Worm (Caenorhabditis elegans) whole organism, early embryonic: Measurements from ENCODE around the gene fars-2.
"Not testable (repeated sequence)": the region's sequence is repeated elsewhere in the genome, so short reads cannot be mapped to it uniquely, and the experiment has no call there.

Experiments
- B0310.2 ChIP-seq: sonication (generic microtip); optimal IDR thresholded peaks from 2 replicates; lab custom pipeline; 2016; ENCODE audit warnings: mild to moderate bottlenecking, missing genetic modification characterization, missing compliant biosample characterization
- F13C5.2 ChIP-seq: sonication (generic microtip); optimal IDR thresholded peaks from 2 replicates; lab custom pipeline; 2017; ENCODE audit warnings: mild to moderate bottlenecking, missing genetic modification characterization, inconsistent platforms, missing compliant biosample characterization
- aly-1 ChIP-seq: sonication (generic microtip); optimal IDR thresholded peaks from 2 replicates; lab custom pipeline; 2016; ENCODE audit warnings: missing genetic modification characterization, missing compliant biosample characterization
- ama-1 ChIP-seq: fragments of 150-350 bp; optimal IDR thresholded peaks from 2 replicates; lab custom pipeline; 2014
- ceh-13 ChIP-seq: fragments of 200-800 bp; sonication (Bioruptor generic); optimal IDR thresholded peaks from 2 replicates; lab custom pipeline; 2018; ENCODE audit warnings: mild to moderate bottlenecking, missing genetic modification characterization, missing compliant biosample characterization
- ceh-36 ChIP-seq: sonication (generic microtip); optimal IDR thresholded peaks from 2 replicates; lab custom pipeline; 2016; ENCODE audit warnings: missing genetic modification characterization, inconsistent platforms, missing compliant biosample characterization
- ets-7 ChIP-seq: sonication (generic microtip); optimal IDR thresholded peaks from 2 replicates; lab custom pipeline; 2016; ENCODE audit warnings: missing genotype, missing genetic modification characterization, missing compliant biosample characterization
- flt-1 ChIP-seq: fragments of 200-800 bp; sonication (Bioruptor generic); IDR thresholded peaks from 2 replicates; pipeline ENCODE4 v1.3.6; 2022; ENCODE audit warnings: missing genetic modification characterization, missing compliant biosample characterization
- hmbx-1 ChIP-seq: sonication (generic microtip); optimal IDR thresholded peaks from 2 replicates; lab custom pipeline; 2016; ENCODE audit warnings: mild to moderate bottlenecking, missing genetic modification characterization, missing compliant biosample characterization
- hmg-4 ChIP-seq: fragments of 200-800 bp; sonication (Bioruptor generic); optimal IDR thresholded peaks from 2 replicates; lab custom pipeline; 2018; ENCODE audit warnings: mild to moderate bottlenecking, missing genetic modification characterization, missing compliant biosample characterization
- hnd-1 ChIP-seq: sonication (generic microtip); optimal IDR thresholded peaks from 2 replicates; lab custom pipeline; 2016; ENCODE audit warnings: missing genetic modification characterization, missing compliant biosample characterization
- pes-1 ChIP-seq: fragments of 200-800 bp; sonication (Bioruptor generic); IDR thresholded peaks from 2 replicates; pipeline ENCODE4 v1.3.6; 2022; ENCODE audit warnings: missing genetic modification reagents, missing genetic modification characterization, missing compliant biosample characterization
- scrt-1 ChIP-seq: fragments of 200-800 bp; sonication (Bioruptor generic); IDR thresholded peaks from 2 replicates; pipeline ENCODE4 v1.3.6; 2022; ENCODE audit warnings: missing genetic modification characterization, missing compliant biosample characterization
- sea-1 ChIP-seq: fragments of 200-800 bp; sonication (Bioruptor generic); conservative IDR thresholded peaks from 2 replicates; pipeline ENCODE4 v1.3.6; 2022; ENCODE audit warnings: missing genetic modification characterization, missing compliant biosample characterization
- tbx-11 ChIP-seq: fragments of 200-800 bp; sonication (Bioruptor generic); IDR thresholded peaks from 2 replicates; pipeline ENCODE4 v1.3.6; 2022; ENCODE audit warnings: missing genetic modification characterization, missing compliant biosample characterization
- tbx-37 ChIP-seq: fragments of 200-800 bp; sonication (Bioruptor generic); conservative IDR thresholded peaks from 2 replicates; pipeline ENCODE4 v1.3.6; 2022; ENCODE audit warnings: missing genetic modification reagents, missing genetic modification characterization, missing compliant biosample characterization
- tra-4 ChIP-seq: sonication (generic microtip); optimal IDR thresholded peaks from 2 replicates; lab custom pipeline; 2017; ENCODE audit warnings: missing genetic modification characterization, missing compliant biosample characterization

fars-2 gene

ce11 chrV:19907365-19907764 is at the start of gene fars-2:
fars-2 (minus strand) TSS chrV:19907434.
- TF ChIP-seq ceh-13 (GFP tag; lab: Kevin White, UChicago) (no peak), pes-1 (no peak), aly-1 (tag; lab: Kevin White, UChicago) (no peak), ets-7 (tag; lab: Kevin White, UChicago) (no peak), tbx-37 (GFP tag; lab: Robert Waterston, UW) (no peak), scrt-1 (no peak)

- TF ChIP-seq ets-7 (tag; lab: Kevin White, UChicago) (no peak), F13C5.2 (no peak), tbx-37 (GFP tag; lab: Robert Waterston, UW) (no peak), pes-1 (no peak), B0310.2 (tag; lab: Kevin White, UChicago) (no peak), hmbx-1 (no peak), tbx-11 (GFP tag; lab: Robert Waterston, UW) (no peak), ceh-36 (tag; lab: Kevin White, UChicago) (no peak), tra-4 (tag; lab: Kevin White, UChicago) (no peak)
Observed at ce11 chrV:19955171-19955570, 47.9 kb upstream of the fars-2 start, which contains the start of gene abhd-3.1. abhd-3.1 (plus strand) TSS chrV:19955488.

- TF ChIP-seq hmbx-1 (no peak), tbx-11 (GFP tag; lab: Robert Waterston, UW) (no peak), tbx-37 (GFP tag; lab: Robert Waterston, UW) (no peak)
Observed at ce11 chrV:19954491-19954890, 47.3 kb upstream of the fars-2 start.

- not testable (repeated sequence) for TF ChIP-seq scrt-1; tbx-37 (GFP tag; lab: Robert Waterston, UW); B0310.2 (tag; lab: Kevin White, UChicago)
Observed at ce11 chrV:19949721-19950120, 42.5 kb upstream of the fars-2 start, which contains the start of gene Y60A3A.8. Y60A3A.8 (plus strand) TSS chrV:19949978.

- TF ChIP-seq ets-7 (tag; lab: Kevin White, UChicago); hnd-1 (tag; lab: Kevin White, UChicago); pes-1: not testable (repeated sequence)
Observed at ce11 chrV:19948993-19949392, 41.8 kb upstream of the fars-2 start, which contains the start of gene tmed-4. tmed-4 (minus strand) TSS chrV:19949093.

- TF ChIP-seq B0310.2 (tag; lab: Kevin White, UChicago), result no peak
- TF ChIP-seq ets-7 (tag; lab: Kevin White, UChicago), result no peak
- TF ChIP-seq ama-1, result no peak
- no peak for TF ChIP-seq ceh-13 (GFP tag; lab: Kevin White, UChicago)
- TF ChIP-seq hmbx-1, result no peak
- no peak for TF ChIP-seq tbx-11 (GFP tag; lab: Robert Waterston, UW)
- TF ChIP-seq tra-4 (tag; lab: Kevin White, UChicago), result no peak
- TF ChIP-seq hmg-4, result no peak
- TF ChIP-seq scrt-1, result no peak
- TF ChIP-seq ceh-36 (tag; lab: Kevin White, UChicago), result no peak
- TF ChIP-seq aly-1 (tag; lab: Kevin White, UChicago), result no peak
- TF ChIP-seq tbx-37 (GFP tag; lab: Robert Waterston, UW), result no peak
- no peak for TF ChIP-seq flt-1 (GFP tag; lab: Robert Waterston, UW)
- TF ChIP-seq hnd-1 (tag; lab: Kevin White, UChicago), result no peak
- no peak for TF ChIP-seq sea-1 (GFP tag; lab: Robert Waterston, UW)
- TF ChIP-seq F13C5.2, result no peak
Observed at ce11 chrV:19946529-19946928, 39.3 kb upstream of the fars-2 start, which contains the start of gene dhs-24. dhs-24 (minus strand) TSS chrV:19946629.

ce11 chrV:19936945-19937344 is 29.7 kb upstream of the fars-2 start:
- TF ChIP-seq pes-1 (no peak), ceh-13 (GFP tag; lab: Kevin White, UChicago) (no peak), hnd-1 (tag; lab: Kevin White, UChicago) (no peak), tbx-11 (GFP tag; lab: Robert Waterston, UW) (no peak), F13C5.2 (no peak), tra-4 (tag; lab: Kevin White, UChicago) (no peak), hmg-4 (no peak), aly-1 (tag; lab: Kevin White, UChicago) (no peak), ets-7 (tag; lab: Kevin White, UChicago) (no peak), tbx-37 (GFP tag; lab: Robert Waterston, UW) (no peak), B0310.2 (tag; lab: Kevin White, UChicago) (no peak), ceh-36 (tag; lab: Kevin White, UChicago) (no peak), hmbx-1 (no peak), sea-1 (GFP tag; lab: Robert Waterston, UW) (no peak), flt-1 (GFP tag; lab: Robert Waterston, UW) (no peak), ama-1 (no peak), scrt-1 (no peak)

ce11 chrV:19934223-19934622 is 27.0 kb upstream of the fars-2 start, which contains the start of gene algn-7:
algn-7 (minus strand) TSS chrV:19934323.
- no peak for TF ChIP-seq tbx-37 (GFP tag; lab: Robert Waterston, UW)
- no peak for TF ChIP-seq flt-1 (GFP tag; lab: Robert Waterston, UW)
- no peak for TF ChIP-seq sea-1 (GFP tag; lab: Robert Waterston, UW)
- TF ChIP-seq B0310.2 (tag; lab: Kevin White, UChicago), result no peak
- no peak for TF ChIP-seq pes-1
- TF ChIP-seq hmbx-1, result no peak
- no peak for TF ChIP-seq ets-7 (tag; lab: Kevin White, UChicago)
- no peak for TF ChIP-seq ama-1
- TF ChIP-seq ceh-13 (GFP tag; lab: Kevin White, UChicago), result no peak
- no peak for TF ChIP-seq aly-1 (tag; lab: Kevin White, UChicago)
- TF ChIP-seq scrt-1, result no peak
- TF ChIP-seq tbx-11 (GFP tag; lab: Robert Waterston, UW), result no peak
- TF ChIP-seq F13C5.2, result no peak
